Worm (Caenorhabditis elegans) whole organism, L4 larva: Measurements from ENCODE around the gene nhr-51.

Experiments used
- F10B5.3 ChIP-seq: sonication (generic microtip); optimal IDR thresholded peaks from 2 replicates; lab custom pipeline; 2016; ENCODE audit warnings: mild to moderate bottlenecking, missing genetic modification characterization, missing compliant biosample characterization
- dmd-6 ChIP-seq: fragments of 200-800 bp; sonication (Bioruptor generic); IDR thresholded peaks from 2 replicates; pipeline ENCODE4 v1.3.6; 2022; ENCODE audit warnings: missing genetic modification reagents, missing genetic modification characterization, missing compliant biosample characterization
- egl-27 ChIP-seq: sonication (generic microtip); optimal IDR thresholded peaks from 3 replicates; lab custom pipeline; 2017; ENCODE audit warnings: missing biosample characterization, missing genetic modification reagents, missing genetic modification characterization
- mxl-2 ChIP-seq: fragments of 200-800 bp; sonication (Bioruptor generic); conservative IDR thresholded peaks from 2 replicates; pipeline ENCODE4 v1.3.6; 2022; ENCODE audit warnings: missing genetic modification reagents, missing genetic modification characterization, missing compliant biosample characterization

- TF ChIP-seq dmd-6 (no peak), mxl-2 (no peak), F10B5.3 (tag; lab: Kevin White, UChicago) (no peak), egl-27 (no peak)
These were observed 48.1 kb downstream of the nhr-51 start, which contains the start of gene srh-140 for ce11 chrV:15721888-15722287.
